Worm (Caenorhabditis elegans): ENCODE data around the gene kup-1.

The kup-1 gene

DNA sequence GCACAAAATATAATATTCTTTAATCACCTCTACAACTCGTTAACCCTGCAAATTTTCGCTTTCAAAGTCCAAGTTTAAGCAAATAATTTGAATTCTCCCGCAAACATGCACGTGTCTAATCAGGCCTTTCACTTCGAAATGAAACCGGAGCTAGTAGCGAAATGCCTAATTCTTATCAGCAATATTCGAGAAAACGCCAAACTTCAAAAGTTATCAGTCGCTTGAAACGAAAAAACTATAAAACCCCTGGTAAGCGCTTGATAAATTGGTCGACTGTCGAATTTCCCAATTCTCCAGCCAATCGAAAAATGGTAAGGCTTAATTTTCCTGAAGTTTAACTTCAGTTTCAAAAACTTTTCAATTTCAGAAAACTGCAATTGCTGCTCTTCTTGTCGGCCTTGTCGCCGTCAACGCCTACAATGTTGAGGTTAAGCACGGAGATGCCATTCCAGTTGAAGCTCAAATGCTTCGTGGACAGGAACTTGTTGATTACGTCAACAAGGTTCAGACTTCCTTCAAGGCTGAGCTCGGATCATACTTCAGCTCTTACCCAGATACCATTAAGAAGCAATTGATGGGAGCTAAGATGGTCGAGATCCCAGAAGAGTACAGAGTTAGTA lies 37.7 kb downstream of the kup-1 start, which contains the start of gene cpr-9 (continued):
- TF ChIP-seq cebp-1 (GFP tag; IDR thresholded peaks at IDR 0.05): no peak
- peak; percentile 24 for TF ChIP-seq cebp-1 (tag; optimal IDR thresholded peaks at IDR 0.05)
- TF ChIP-seq lin-54 (GFP tag; optimal IDR thresholded peaks at IDR 0.05): peak; percentile 13
- no peak for TF ChIP-seq nhr-179 (tag; optimal IDR thresholded peaks at IDR 0.05)
- TF ChIP-seq ztf-22 (GFP tag; optimal IDR thresholded peaks at IDR 0.05): peak; percentile 8
- no peak for TF ChIP-seq attf-3 (GFP tag; conservative IDR thresholded peaks at IDR 0.05)
- no peak for TF ChIP-seq ccch-3 (GFP tag; optimal IDR thresholded peaks at IDR 0.05)

DNA sequence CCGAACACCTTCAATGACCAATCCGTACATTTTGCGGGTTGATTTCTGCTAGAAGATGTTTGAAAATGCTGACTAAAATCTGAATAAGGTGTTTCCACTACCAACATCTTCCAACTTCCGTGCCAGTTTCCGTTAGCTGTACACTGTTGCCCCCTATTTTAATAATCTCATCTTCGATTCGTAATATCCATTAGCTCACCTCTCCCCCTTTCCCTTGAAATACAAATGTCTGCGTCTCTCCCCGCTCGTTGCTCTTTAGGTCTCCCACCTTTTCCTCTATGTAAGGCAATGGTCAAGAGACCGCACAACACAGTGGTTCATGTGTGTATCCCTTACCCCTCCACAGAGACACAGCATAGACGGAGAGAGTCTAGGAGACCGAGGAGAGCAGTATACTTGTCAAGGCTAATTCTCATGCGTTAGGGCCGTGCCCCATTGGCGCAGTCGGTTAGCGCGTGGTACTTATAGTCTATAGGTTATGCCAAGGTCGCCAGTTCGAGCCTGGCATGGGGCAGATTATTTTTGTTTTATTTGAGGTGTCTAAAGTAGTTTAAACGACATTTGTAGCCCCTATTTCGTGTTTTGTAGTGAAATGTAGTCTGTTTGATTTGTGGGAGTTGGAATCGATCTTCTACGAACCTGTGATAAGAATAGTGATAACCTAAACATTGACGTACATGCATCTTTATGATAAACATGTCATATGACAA lies 38.8 kb downstream of the kup-1 start, which contains the start of gene gcy-33:
Gene gcy-33 (minus strand): TSS at position 51 of the 710 bp plus-strand sequence.
- TF ChIP-seq F49E8.2 (tag; optimal IDR thresholded peaks at IDR 0.05; ENCODE audit: insufficient read depth): peak; percentile 59
- peak; percentile 46; the same call in 1 of the 2 replicates for TF ChIP-seq hmg-20 (GFP tag; IDR thresholded peaks at IDR 0.05)
- TF ChIP-seq F57A8.1 (GFP tag; optimal IDR thresholded peaks at IDR 0.05): peak; percentile 83
- TF ChIP-seq zfh-2 (GFP tag; conservative IDR thresholded peaks at IDR 0.05): no peak
- TF ChIP-seq atf-7 (tag; optimal IDR thresholded peaks at IDR 0.05): peak; percentile 92
- peak; percentile 93 for TF ChIP-seq chd-7 (tag; optimal IDR thresholded peaks at IDR 0.05)
- TF ChIP-seq sea-2 (GFP tag; IDR thresholded peaks at IDR 0.05): no peak
- peak; percentile 55 to 92 for TF ChIP-seq rec-8 (tag; optimal IDR thresholded peaks at IDR 0.05)
- TF ChIP-seq lsy-27 (tag; optimal IDR thresholded peaks at IDR 0.05; ENCODE audit: borderline replicate concordance, insufficient read depth): peak; percentile 64
- TF ChIP-seq F22D6.2 (tag; optimal IDR thresholded peaks at IDR 0.05): peak; percentile 23
- no peak for TF ChIP-seq nfya-2 (GFP tag; IDR thresholded peaks at IDR 0.05)
- peak; percentile 75 for TF ChIP-seq dpff-1 (tag; optimal IDR thresholded peaks at IDR 0.05)
- no peak for TF ChIP-seq egl-18 (GFP tag; IDR thresholded peaks at IDR 0.05)
- TF ChIP-seq efl-1 (GFP tag; optimal IDR thresholded peaks at IDR 0.05): no peak
- TF ChIP-seq hrde-1 (tag; optimal IDR thresholded peaks at IDR 0.05; ENCODE audit: borderline replicate concordance): peak; percentile 83
- no peak for TF ChIP-seq snpc-1.1 (tag; optimal IDR thresholded peaks at IDR 0.05; ENCODE audit: insufficient read depth)
- TF ChIP-seq xnd-1 (tag; optimal IDR thresholded peaks at IDR 0.05): no peak
- TF ChIP-seq ccch-3 (GFP tag; optimal IDR thresholded peaks at IDR 0.05): no peak
- no peak for TF ChIP-seq unc-62 (GFP tag; optimal IDR thresholded peaks at IDR 0.05)
- peak; percentile 90 for TF ChIP-seq egl-44 (GFP tag; IDR thresholded peaks at IDR 0.05)
- TF ChIP-seq nhr-179 (tag; optimal IDR thresholded peaks at IDR 0.05): peak; percentile 61
- peak; percentile 12; the same call in 1 of the 2 replicates for TF ChIP-seq ceh-40 (GFP tag; IDR thresholded peaks at IDR 0.05)
- no peak for TF ChIP-seq ztf-3 (GFP tag; optimal IDR thresholded peaks at IDR 0.05)
- peak; percentile 93 for TF ChIP-seq him-1 (tag; optimal IDR thresholded peaks at IDR 0.05)
- TF ChIP-seq nhr-27 (tag; optimal IDR thresholded peaks at IDR 0.05): peak; percentile 81
- TF ChIP-seq madf-3 (GFP tag; IDR thresholded peaks at IDR 0.05): peak; percentile 91
- 0 out of 2 replicates have a peak, but pooled peaks have one; percentile 15 for TF ChIP-seq ceh-58 (GFP tag; IDR thresholded peaks at IDR 0.05)
- TF ChIP-seq tbx-9 (tag; optimal IDR thresholded peaks at IDR 0.05; ENCODE audit: borderline replicate concordance): no peak
- peak; percentile 77 for TF ChIP-seq gei-17 (GFP tag; optimal IDR thresholded peaks at IDR 0.05)
- peak; percentile 95 for TF ChIP-seq nfyb-1 (GFP tag; IDR thresholded peaks at IDR 0.05)
- TF ChIP-seq ztf-6 (GFP tag; IDR thresholded peaks at IDR 0.05): peak; percentile 63; the same call in 1 of the 2 replicates
- peak; percentile 36 for TF ChIP-seq somi-1 (GFP tag; optimal IDR thresholded peaks at IDR 0.05)
- TF ChIP-seq athp-1 (tag; optimal IDR thresholded peaks at IDR 0.05): peak; percentile 59
- no peak for TF ChIP-seq cebp-1 (GFP tag; IDR thresholded peaks at IDR 0.05)
- TF ChIP-seq cebp-1 (tag; optimal IDR thresholded peaks at IDR 0.05): peak; percentile 84
- TF ChIP-seq nhr-120 (GFP tag; IDR thresholded peaks at IDR 0.05): 0 out of 2 replicates have a peak, but pooled peaks have one; percentile 67
- no peak for TF ChIP-seq aptf-2 (GFP tag; conservative IDR thresholded peaks at IDR 0.05)
- peak; percentile 59; the same call in 1 of the 2 replicates for TF ChIP-seq lir-1 (GFP tag; conservative IDR thresholded peaks at IDR 0.05)
- TF ChIP-seq T07F8.4 (tag; optimal IDR thresholded peaks at IDR 0.05): peak; percentile 76
- peak; percentile 28; the same call in 1 of the 2 replicates for TF ChIP-seq Y67H2A.10 (GFP tag; conservative IDR thresholded peaks at IDR 0.05)

Data from whole organism, young adult.